Fruit fly (Drosophila melanogaster) whole organism, embryonic: ENCODE results near the gene Pka-C3.
A peak's percentile ranks its signal among the peaks of the same experiment; 100 is the strongest.

Experiments
- Aef1 ChIP-seq: fragments of 200-800 bp; sonication (Bioruptor generic); IDR thresholded peaks from 3 replicates; pipeline ENCODE4 v1.3.6; 2022; ENCODE audit warnings: missing biosample characterization, missing genetic modification characterization
- CG10462 ChIP-seq: fragments of 200-800 bp; sonication (Bioruptor generic); optimal IDR thresholded peaks from 2 replicates; lab custom pipeline; 2016; ENCODE audit warnings: missing biosample characterization, missing genetic modification characterization
- CG12219 ChIP-seq: fragments of 200-800 bp; sonication (Bioruptor generic); optimal IDR thresholded peaks from 3 replicates; lab custom pipeline; 2018; ENCODE audit warnings: missing biosample characterization, mild to moderate bottlenecking, missing genetic modification characterization
- CG12942 ChIP-seq: fragments of 200-800 bp; sonication (Bioruptor generic); optimal IDR thresholded peaks from 3 replicates; lab custom pipeline; 2016; ENCODE audit warnings: missing biosample characterization, missing genetic modification characterization
- CG13894 ChIP-seq: fragments of 200-800 bp; sonication (Bioruptor generic); optimal IDR thresholded peaks from 3 replicates; lab custom pipeline; 2018; ENCODE audit warnings: missing biosample characterization, mild to moderate bottlenecking, missing genetic modification characterization, moderate library complexity
- CG15696 ChIP-seq: fragments of 200-800 bp; sonication (Bioruptor generic); optimal IDR thresholded peaks from 2 replicates; lab custom pipeline; 2019; ENCODE audit warnings: missing biosample characterization, mild to moderate bottlenecking, missing genetic modification characterization, moderate library complexity
- CG16779 ChIP-seq: fragments of 200-800 bp; sonication (Bioruptor generic); IDR thresholded peaks from 2 replicates; pipeline ENCODE4 v1.3.6; 2022; ENCODE audit warnings: missing biosample characterization, missing genetic modification characterization
- CG17802 ChIP-seq: fragments of 200-800 bp; sonication (Bioruptor generic); optimal IDR thresholded peaks from 2 replicates; lab custom pipeline; 2018; ENCODE audit warnings: missing biosample characterization, mild to moderate bottlenecking, missing genetic modification characterization, moderate library complexity
- CG2120 ChIP-seq: fragments of 200-800 bp; sonication (Bioruptor generic); optimal IDR thresholded peaks from 3 replicates; lab custom pipeline; 2016; ENCODE audit warnings: missing biosample characterization, missing genetic modification characterization
- CG6689 ChIP-seq: fragments of 200-800 bp; sonication (Bioruptor generic); IDR thresholded peaks from 2 replicates; pipeline ENCODE4 v1.3.6; 2022; ENCODE audit warnings: missing biosample characterization, missing genetic modification characterization
- CG8281 ChIP-seq: fragments of 200-800 bp; sonication (Bioruptor generic); optimal IDR thresholded peaks from 2 replicates; lab custom pipeline; 2018; ENCODE audit warnings: missing biosample characterization, mild to moderate bottlenecking, missing genetic modification characterization, moderate library complexity
- CG8924 ChIP-seq: fragments of 200-800 bp; optimal IDR thresholded peaks from 3 replicates; lab custom pipeline; 2019; ENCODE audit warnings: missing biosample characterization, mild to moderate bottlenecking, missing genetic modification characterization, moderate library complexity
- CG9817 ChIP-seq: fragments of 200-800 bp; sonication (Bioruptor generic); optimal IDR thresholded peaks from 2 replicates; lab custom pipeline; 2018; ENCODE audit warnings: missing biosample characterization, mild to moderate bottlenecking, missing genetic modification characterization, moderate library complexity
- CTCF ChIP-seq: fragments of 200-800 bp; sonication (Bioruptor generic); optimal IDR thresholded peaks from 2 replicates; lab custom pipeline; 2017; ENCODE audit warnings: missing biosample characterization, mild to moderate bottlenecking, missing genetic modification characterization, moderate library complexity
- CkIIα-i1 ChIP-seq: fragments of 200-800 bp; sonication (Bioruptor generic); IDR thresholded peaks from 2 replicates; pipeline ENCODE4 v1.3.6; 2022; ENCODE audit warnings: missing biosample characterization, missing genetic modification characterization
- Dek ChIP-seq: fragments of 200-800 bp; sonication (Bioruptor generic); optimal IDR thresholded peaks from 3 replicates; lab custom pipeline; 2019; ENCODE audit warnings: missing biosample characterization, mild to moderate bottlenecking, missing genetic modification characterization, moderate library complexity
- Doc3 ChIP-seq: fragments of 200-800 bp; sonication (Bioruptor generic); IDR thresholded peaks from 3 replicates; pipeline ENCODE4 v1.3.6; 2022; ENCODE audit warnings: missing biosample characterization, missing genetic modification characterization; ENCODE audit not compliant: partially characterized antibody
- Dref ChIP-seq: fragments of 200-800 bp; sonication (Bioruptor generic); IDR thresholded peaks from 2 replicates; pipeline ENCODE4 v1.3.6; 2022; ENCODE audit warnings: missing biosample characterization, missing genetic modification characterization
- Fer1 ChIP-seq: fragments of 200-800 bp; sonication (Bioruptor generic); optimal IDR thresholded peaks from 2 replicates; lab custom pipeline; 2017; ENCODE audit warnings: missing biosample characterization, mild to moderate bottlenecking, missing genetic modification characterization
- Gsc ChIP-seq: fragments of 200-800 bp; sonication (Bioruptor generic); IDR thresholded peaks from 2 replicates; pipeline ENCODE4 v1.3.6; 2022; ENCODE audit warnings: missing biosample characterization, missing genetic modification characterization
- MESR4 ChIP-seq: fragments of 200-800 bp; sonication (Bioruptor generic); optimal IDR thresholded peaks from 2 replicates; lab custom pipeline; 2018; ENCODE audit warnings: missing biosample characterization, mild to moderate bottlenecking, missing genetic modification characterization, moderate library complexity
- NFAT ChIP-seq: fragments of 200-800 bp; sonication (Bioruptor generic); IDR thresholded peaks from 2 replicates; pipeline ENCODE4 v1.3.6; 2022; ENCODE audit warnings: missing biosample characterization, missing genetic modification characterization
- NK7.1 ChIP-seq: fragments of 200-800 bp; sonication (Bioruptor generic); optimal IDR thresholded peaks from 3 replicates; lab custom pipeline; 2016; ENCODE audit warnings: missing biosample characterization, missing genetic modification characterization
- Oaz ChIP-seq: fragments of 200-800 bp; sonication (Bioruptor generic); IDR thresholded peaks from 2 replicates; pipeline ENCODE4 v1.3.6; 2022; ENCODE audit warnings: missing biosample characterization, missing genetic modification characterization
- Oli ChIP-seq: fragments of 200-800 bp; sonication (Bioruptor generic); optimal IDR thresholded peaks from 2 replicates; lab custom pipeline; 2018; ENCODE audit warnings: missing biosample characterization, mild to moderate bottlenecking, missing genetic modification characterization, moderate library complexity
- Trl ChIP-seq, 3 experiments: fragments of >200 bp in 2 of 3; fragments of 200-800 bp in 1 of 3; sonication (Bioruptor generic) in 1 of 3; optimal IDR thresholded peaks; 2 replicates in 1 of 3; 3 replicates in 2 of 3; lab custom pipeline; 2016 to 2017; ENCODE audit warnings: missing biosample characterization in 1 of 3, missing genetic modification characterization in 1 of 3
- Usf ChIP-seq: fragments of 200-800 bp; sonication (Bioruptor generic); optimal IDR thresholded peaks from 2 replicates; lab custom pipeline; 2017; ENCODE audit warnings: missing genotype, missing biosample characterization, missing genetic modification characterization
- Xrp1 ChIP-seq: fragments of 200-800 bp; sonication (Bioruptor generic); IDR thresholded peaks from 2 replicates; pipeline ENCODE4 v1.3.6; 2022; ENCODE audit warnings: missing biosample characterization, missing genetic modification characterization
- YL-1 ChIP-seq: fragments of 200-800 bp; sonication (Bioruptor generic); optimal IDR thresholded peaks from 3 replicates; lab custom pipeline; 2017; ENCODE audit warnings: missing biosample characterization, mild to moderate bottlenecking, missing genetic modification characterization
- ab ChIP-seq: fragments of 200-800 bp; sonication (Bioruptor generic); optimal IDR thresholded peaks from 2 replicates; lab custom pipeline; 2016; ENCODE audit warnings: missing biosample characterization, missing genetic modification characterization
- abd-A ChIP-seq: fragments of 200-800 bp; sonication (Bioruptor generic); optimal IDR thresholded peaks from 3 replicates; lab custom pipeline; 2019; ENCODE audit warnings: missing biosample characterization, mild to moderate bottlenecking, missing genetic modification characterization, moderate library complexity
- ara ChIP-seq: fragments of 200-800 bp; sonication (Bioruptor generic); IDR thresholded peaks from 2 replicates; pipeline ENCODE4 v1.3.6; 2022; ENCODE audit warnings: missing biosample characterization, missing genetic modification characterization
- br ChIP-seq: fragments of >200 bp; optimal IDR thresholded peaks from 2 replicates; lab custom pipeline; 2017
- btn ChIP-seq: fragments of 200-800 bp; sonication (Bioruptor generic); optimal IDR thresholded peaks from 2 replicates; lab custom pipeline; 2016; ENCODE audit warnings: missing biosample characterization, missing genetic modification characterization
- chif ChIP-seq, 2 experiments: fragments of 200-800 bp; sonication (Bioruptor generic); optimal IDR thresholded peaks; 3 replicates each; lab custom pipeline; 2016; ENCODE audit warnings: missing biosample characterization in 2 of 2, missing genetic modification characterization in 2 of 2
- chn ChIP-seq: fragments of 200-800 bp; sonication (Bioruptor generic); optimal IDR thresholded peaks from 2 replicates; lab custom pipeline; 2016; ENCODE audit warnings: missing biosample characterization, missing genetic modification characterization
- dm ChIP-seq: fragments of 200-800 bp; sonication (Bioruptor generic); optimal IDR thresholded peaks from 3 replicates; lab custom pipeline; 2016; ENCODE audit warnings: missing biosample characterization, missing genetic modification characterization
- fd96Cb ChIP-seq: fragments of 200-800 bp; sonication (Bioruptor generic); optimal IDR thresholded peaks from 2 replicates; lab custom pipeline; 2018; ENCODE audit warnings: missing biosample characterization, mild to moderate bottlenecking, missing genetic modification characterization, moderate library complexity
- oc ChIP-seq: fragments of 200-800 bp; sonication (Bioruptor generic); optimal IDR thresholded peaks from 2 replicates; lab custom pipeline; 2018; ENCODE audit warnings: missing biosample characterization, mild to moderate bottlenecking, missing genetic modification characterization, moderate library complexity
- org-1 ChIP-seq: fragments of 200-800 bp; sonication (Bioruptor generic); optimal IDR thresholded peaks from 2 replicates; lab custom pipeline; 2017; ENCODE audit warnings: missing biosample characterization, missing genetic modification characterization
- p53 ChIP-seq: fragments of 200-800 bp; sonication (Bioruptor generic); optimal IDR thresholded peaks from 2 replicates; lab custom pipeline; 2016; ENCODE audit warnings: missing biosample characterization, missing genetic modification characterization
- pho ChIP-seq: fragments of 200-800 bp; sonication (Bioruptor generic); optimal IDR thresholded peaks from 2 replicates; lab custom pipeline; 2016; ENCODE audit warnings: missing biosample characterization, missing genetic modification characterization
- pnt ChIP-seq: fragments of 200-800 bp; sonication (Bioruptor generic); optimal IDR thresholded peaks from 3 replicates; lab custom pipeline; 2016; ENCODE audit warnings: missing biosample characterization, missing genetic modification characterization
- pum ChIP-seq: fragments of 200-800 bp; sonication (Bioruptor generic); optimal IDR thresholded peaks from 2 replicates; lab custom pipeline; 2016; ENCODE audit warnings: missing biosample characterization, missing genetic modification characterization
- row ChIP-seq: fragments of 200-800 bp; sonication (Bioruptor generic); IDR thresholded peaks from 3 replicates; pipeline ENCODE4 v1.3.6; 2022; ENCODE audit warnings: missing biosample characterization, missing genetic modification characterization
- seq ChIP-seq: fragments of 200-800 bp; sonication (Bioruptor generic); IDR thresholded peaks from 2 replicates; pipeline ENCODE4 v1.3.6; 2022; ENCODE audit warnings: missing biosample characterization, missing genetic modification characterization
- sr ChIP-seq: fragments of 200-800 bp; sonication (Bioruptor generic); IDR thresholded peaks from 3 replicates; pipeline ENCODE4 v1.3.6; 2022; ENCODE audit warnings: missing biosample characterization, missing genetic modification characterization
- tgo ChIP-seq: fragments of 200-800 bp; sonication (Bioruptor generic); IDR thresholded peaks from 3 replicates; pipeline ENCODE4 v1.3.6; 2022; ENCODE audit warnings: missing biosample characterization, missing genetic modification characterization
- tio ChIP-seq: fragments of 200-800 bp; sonication (Bioruptor generic); optimal IDR thresholded peaks from 2 replicates; lab custom pipeline; 2017; ENCODE audit warnings: missing biosample characterization, missing genetic modification characterization, inconsistent platforms
- tna ChIP-seq: fragments of 200-800 bp; sonication (Bioruptor generic); IDR thresholded peaks from 2 replicates; pipeline ENCODE4 v1.3.6; 2022; ENCODE audit warnings: missing biosample characterization, missing genetic modification characterization; ENCODE audit not compliant: partially characterized antibody
- wor ChIP-seq: fragments of 200-800 bp; sonication (Bioruptor generic); IDR thresholded peaks from 2 replicates; pipeline ENCODE4 v1.3.6; 2022; ENCODE audit warnings: missing biosample characterization, missing genetic modification characterization

Gene Pka-C3

DNA sequence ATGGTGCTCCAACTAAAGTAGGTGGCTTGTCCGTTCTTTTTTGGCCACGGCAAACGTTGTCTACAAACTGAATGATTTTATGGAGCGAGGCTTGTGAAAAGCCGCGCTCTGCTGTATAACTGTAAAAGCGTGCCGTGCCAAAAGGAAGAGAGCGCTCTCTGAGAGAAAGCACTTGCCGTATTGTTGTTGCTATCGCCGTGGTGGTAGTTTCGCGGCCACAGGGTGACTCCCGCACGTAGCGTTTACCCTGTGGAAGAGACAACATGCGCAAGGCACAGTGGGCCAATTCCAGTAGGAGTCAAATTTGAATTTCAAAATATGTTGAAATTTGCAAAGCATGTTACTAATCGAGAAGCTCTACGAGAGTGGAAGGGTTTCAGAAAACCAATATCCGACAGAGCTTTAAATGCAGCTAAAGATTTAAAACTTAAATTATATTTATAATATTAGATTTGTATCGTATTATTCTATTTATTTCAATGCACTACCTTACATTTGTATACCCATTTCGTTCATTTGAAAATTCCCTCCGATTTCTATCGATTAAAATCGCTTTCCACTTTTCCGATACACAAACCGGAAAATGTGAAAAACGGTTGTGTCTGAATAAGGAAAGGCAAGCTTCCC, 29.7 kb downstream of the Pka-C3 start, which contains the start of gene sff (continued):
- TF ChIP-seq ara (peak; percentile 87), YL-1 (peak; percentile 49), CG15696 (tag; lab: Kevin White, UChicago) (peak; percentile 91), Aef1 (GFP tag; lab: Robert Waterston, UW) (peak; percentile 88; the same call in 2 of the 3 replicates), NK7.1 (GFP tag; lab: Kevin White, UChicago) (no peak), CG9817 (tag; lab: Kevin White, UChicago) (peak; percentile 85), CG12219 (GFP tag; lab: Kevin White, UChicago) (peak; percentile 84), Fer1 (GFP tag; lab: Kevin White, UChicago) (peak; percentile 90), Oli (peak; percentile 89), CkIIα-i1 (GFP tag; lab: Robert Waterston, UW) (no peak), pum (GFP tag; lab: Kevin White, UChicago) (peak; percentile 58), dm (GFP tag; lab: Kevin White, UChicago) (peak; percentile 50), Usf (peak; percentile 84), CG8924 (tag; lab: Kevin White, UChicago) (peak; percentile 88), row (GFP tag; lab: Robert Waterston, UW) (peak; percentile 91), fd96Cb (peak; percentile 92), Trl (optimal IDR thresholded peaks at IDR 0.05; lab: Kevin White, UChicago) (peak; percentile 54 to 71), Trl (GFP tag; optimal IDR thresholded peaks at IDR 0.05; lab: Kevin White, UChicago) (peak; percentile 74), chn (peak; percentile 88), CG16779 (GFP tag; lab: Robert Waterston, UW) (peak; percentile 60; the same call in 1 of the 2 replicates), sr (GFP tag; lab: Robert Waterston, UW) (peak; percentile 67; the same call in 1 of the 3 replicates), org-1 (GFP tag; lab: Kevin White, UChicago) (peak; percentile 77), CG17802 (tag; lab: Kevin White, UChicago) (peak; percentile 85), seq (GFP tag; lab: Robert Waterston, UW) (peak; percentile 88), CG12942 (GFP tag; lab: Kevin White, UChicago) (peak; percentile 84), pnt (GFP tag; lab: Kevin White, UChicago) (peak; percentile 70), ab (GFP tag; lab: Kevin White, UChicago) (peak; percentile 18), Gsc (GFP tag; lab: Robert Waterston, UW) (peak; percentile 79), MESR4 (GFP tag; lab: Kevin White, UChicago) (peak; percentile 34), CG2120 (GFP tag; lab: Kevin White, UChicago) (peak; percentile 74), Oaz (peak; percentile 77), CG6689 (GFP tag; lab: Robert Waterston, UW) (peak; percentile 98), tgo (GFP tag; lab: Robert Waterston, UW) (peak; percentile 86), NFAT (peak; percentile 74), CG13894 (peak; percentile 70), CTCF (peak; percentile 56), oc (tag; lab: Kevin White, UChicago) (peak; percentile 82), CG10462 (peak; percentile 77), abd-A (tag; lab: Kevin White, UChicago) (no peak), btn (peak; percentile 36), Xrp1 (peak; percentile 96), br (lab: Kevin White, UChicago) (no peak), p53 (no peak), Dref (GFP tag; lab: Robert Waterston, UW) (peak; percentile 64), pho (peak; percentile 77), Doc3 (peak; percentile 42; the same call in 1 of the 3 replicates), CG8281 (tag; lab: Kevin White, UChicago) (peak; percentile 66), Dek (peak; percentile 61), wor (GFP tag; lab: Robert Waterston, UW) (peak; percentile 85), chif (GFP tag; optimal IDR thresholded peaks at IDR 0.05; lab: Kevin White, UChicago) (peak in 1 of 2 experiments; percentile 81), tna (no peak), tio (GFP tag; lab: Kevin White, UChicago) (peak; percentile 90)
